Worm (Caenorhabditis elegans): Measurements from ENCODE around the gene F45E1.4.

DNA sequence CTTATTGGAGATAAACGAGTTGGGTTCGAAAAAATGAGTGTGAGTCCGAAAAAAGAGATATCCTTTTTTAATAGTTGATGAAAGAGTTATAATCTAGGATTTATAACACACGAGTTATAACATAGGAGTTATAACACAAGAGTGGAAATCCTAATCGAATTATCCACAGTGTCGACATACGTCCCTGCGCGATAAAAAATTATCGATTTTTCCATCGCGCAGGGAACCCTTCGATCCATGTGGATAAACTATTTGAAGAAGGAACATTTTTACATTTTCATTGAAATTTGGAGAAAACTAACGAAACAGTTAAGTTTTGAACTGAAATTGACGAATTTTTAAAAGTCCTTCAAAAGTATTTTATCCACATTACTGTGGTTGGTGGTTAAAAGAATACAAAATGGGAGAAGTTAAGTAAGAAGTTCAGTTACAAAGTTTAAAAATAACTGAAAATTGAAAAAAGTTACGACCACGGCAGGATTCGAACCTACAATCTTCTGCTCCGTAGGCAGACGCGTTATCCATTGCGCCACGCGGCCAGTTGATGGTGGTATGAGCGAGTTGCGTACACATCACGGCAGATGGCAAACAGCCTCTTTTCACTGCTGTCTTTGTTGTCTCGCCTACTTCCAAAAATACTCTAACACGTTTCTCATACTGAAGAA lies 50.6 kb downstream of the F45E1.4 start:
- TF ChIP-seq gei-8 (GFP tag; optimal IDR thresholded peaks at IDR 0.05) (peak; percentile 90), daf-8 (GFP tag; IDR thresholded peaks at IDR 0.05) (peak; percentile 86; the same call in 1 of the 2 replicates)
